Worm (Caenorhabditis elegans) whole organism, mixed stage, embryonic: Measurements from ENCODE around the gene pqn-54.

ENCODE experiments used
- bed-3 ChIP-seq: fragments of 200-800 bp; sonication (Bioruptor generic); optimal IDR thresholded peaks from 3 replicates; lab custom pipeline; 2018; ENCODE audit warnings: mild to moderate bottlenecking, missing genetic modification characterization, moderate library complexity, missing compliant biosample characterization
- ces-1 ChIP-seq: fragments of 150-350 bp; optimal IDR thresholded peaks from 2 replicates; lab custom pipeline; 2014; ENCODE audit warnings: missing biosample characterization, missing genetic modification reagents, missing genetic modification characterization
- flh-1 ChIP-seq: fragments of 200-800 bp; sonication (Bioruptor generic); optimal IDR thresholded peaks from 2 replicates; lab custom pipeline; 2018; ENCODE audit warnings: mild to moderate bottlenecking, missing genetic modification characterization, moderate library complexity, missing compliant biosample characterization
- lin-13 ChIP-seq: fragments of 150-350 bp; optimal IDR thresholded peaks from 2 replicates; lab custom pipeline; 2014; ENCODE audit warnings: missing biosample characterization, missing genetic modification characterization
- nhr-2 ChIP-seq: fragments of 150-350 bp; optimal IDR thresholded peaks from 2 replicates; lab custom pipeline; 2014; ENCODE audit warnings: missing biosample characterization, missing genetic modification characterization
- pha-4 ChIP-seq: fragments of 150-350 bp; optimal IDR thresholded peaks from 2 replicates; lab custom pipeline; 2018; ENCODE audit warnings: missing biosample characterization, missing genetic modification reagents, missing genetic modification characterization
- snpc-4 ChIP-seq: fragments of 150-350 bp; optimal IDR thresholded peaks from 2 replicates; lab custom pipeline; 2014; ENCODE audit warnings: missing biosample characterization, missing genetic modification characterization
- unc-39 ChIP-seq: fragments of 150-350 bp; optimal IDR thresholded peaks from 2 replicates; lab custom pipeline; 2014; ENCODE audit warnings: missing biosample characterization, missing genetic modification characterization
- unc-62 ChIP-seq: fragments of 150-350 bp; optimal IDR thresholded peaks from 2 replicates; lab custom pipeline; 2014; ENCODE audit warnings: missing biosample characterization, missing genetic modification reagents, missing genetic modification characterization
- ztf-11 ChIP-seq: fragments of 150-350 bp; optimal IDR thresholded peaks from 2 replicates; lab custom pipeline; 2014; ENCODE audit warnings: missing biosample characterization, missing genetic modification characterization

DNA sequence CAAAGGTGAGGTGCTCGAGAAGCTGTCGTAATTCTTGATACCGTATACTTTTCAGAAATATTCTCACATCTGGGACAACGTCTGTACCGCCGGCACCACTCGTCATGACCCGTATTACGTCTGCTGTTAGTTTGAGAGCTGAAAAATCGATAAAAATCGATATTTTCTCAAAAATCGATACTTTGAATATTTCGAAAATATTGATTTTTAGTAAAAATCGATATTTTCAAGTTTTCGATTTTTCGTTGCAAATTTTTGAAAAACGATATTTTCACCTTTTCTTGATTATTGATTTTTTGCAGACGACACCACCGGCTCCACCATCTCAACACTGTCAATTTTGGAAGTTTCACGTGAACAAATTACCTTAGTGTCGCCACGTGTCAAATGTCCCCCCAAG lies 31.0 kb downstream of the pqn-54 start:
- TF ChIP-seq snpc-4 (tag; lab: Kevin White, UChicago) (no peak), unc-62 (GFP tag; lab: Kevin White, UChicago) (no peak), ztf-11 (tag; lab: Kevin White, UChicago) (no peak), nhr-2 (tag; lab: Kevin White, UChicago) (no peak), ces-1 (GFP tag; lab: Kevin White, UChicago) (no peak), flh-1 (GFP tag; lab: Kevin White, UChicago) (no peak), pha-4 (tag; lab: Kevin White, UChicago) (no peak), bed-3 (GFP tag; lab: Kevin White, UChicago) (no peak), unc-39 (tag; lab: Kevin White, UChicago) (no peak), lin-13 (tag; lab: Kevin White, UChicago) (no peak)
